Worm (Caenorhabditis elegans) whole organism, L3 larva: Measurements from ENCODE around the gene F19G12.1.
"Not testable (repeated sequence)": the region's sequence is repeated elsewhere in the genome, so short reads cannot be mapped to it uniquely, and the experiment has no call there.

Experiments used
- R02D3.7 ChIP-seq: fragments of 150-350 bp; optimal IDR thresholded peaks from 2 replicates; lab custom pipeline; 2014; ENCODE audit warnings: missing biosample characterization, missing genetic modification characterization
- aly-2 ChIP-seq: fragments of 150-350 bp; optimal IDR thresholded peaks from 2 replicates; lab custom pipeline; 2014; ENCODE audit warnings: missing biosample characterization, missing genetic modification characterization
- ama-1 ChIP-seq: fragments of 150-350 bp; optimal IDR thresholded peaks from 2 replicates; lab custom pipeline; 2018
- ceh-16 ChIP-seq: sonication (generic microtip); optimal IDR thresholded peaks from 2 replicates; lab custom pipeline; 2017; ENCODE audit warnings: missing biosample characterization, missing genetic modification characterization
- ceh-28 ChIP-seq: fragments of 150-350 bp; optimal IDR thresholded peaks from 2 replicates; lab custom pipeline; 2014; ENCODE audit warnings: missing biosample characterization, missing genetic modification reagents, missing genetic modification characterization
- ceh-82 ChIP-seq: fragments of 150-350 bp; optimal IDR thresholded peaks from 2 replicates; lab custom pipeline; 2014; ENCODE audit warnings: missing biosample characterization, missing genetic modification characterization
- daf-12 ChIP-seq: fragments of 150-350 bp; optimal IDR thresholded peaks from 2 replicates; lab custom pipeline; 2014; ENCODE audit warnings: missing biosample characterization, missing genetic modification reagents, missing genetic modification characterization
- egl-5 ChIP-seq: fragments of 150-350 bp; optimal IDR thresholded peaks from 2 replicates; lab custom pipeline; 2017; ENCODE audit warnings: missing biosample characterization, missing genetic modification reagents, missing genetic modification characterization, inconsistent platforms
- elt-2 ChIP-seq: sonication (generic microtip); optimal IDR thresholded peaks from 2 replicates; lab custom pipeline; 2016; ENCODE audit warnings: missing genetic modification reagents, mild to moderate bottlenecking, missing genetic modification characterization, missing compliant biosample characterization
- elt-3 ChIP-seq, 3 experiments: fragments of 150-350 bp in 1 of 3; sonication (generic microtip) in 2 of 3; optimal IDR thresholded peaks; 2 replicates in 2 of 3; 4 replicates in 1 of 3; lab custom pipeline; 2014 to 2017; ENCODE audit warnings: missing biosample characterization in 3 of 3, missing genetic modification characterization in 3 of 3
- eor-1 ChIP-seq, 2 experiments: fragments of 150-350 bp; optimal IDR thresholded peaks; 2 replicates each; lab custom pipeline; 2014 to 2018; ENCODE audit warnings: missing biosample characterization in 2 of 2, missing genetic modification characterization in 2 of 2
- fkh-2 ChIP-seq: fragments of 150-350 bp; optimal IDR thresholded peaks from 2 replicates; lab custom pipeline; 2014; ENCODE audit warnings: missing biosample characterization, missing genetic modification reagents, missing genetic modification characterization
- jun-1 ChIP-seq: fragments of 150-350 bp; optimal IDR thresholded peaks from 2 replicates; lab custom pipeline; 2014; ENCODE audit warnings: missing biosample characterization, missing genetic modification reagents, missing genetic modification characterization
- lin-15B ChIP-seq: fragments of 150-350 bp; optimal IDR thresholded peaks from 2 replicates; lab custom pipeline; 2014; ENCODE audit warnings: missing biosample characterization, missing genetic modification characterization
- lin-39 ChIP-seq: fragments of 150-350 bp; optimal IDR thresholded peaks from 2 replicates; lab custom pipeline; 2018; ENCODE audit warnings: missing biosample characterization, missing genetic modification reagents, missing genetic modification characterization
- mdl-1 ChIP-seq: fragments of 150-350 bp; optimal IDR thresholded peaks from 2 replicates; lab custom pipeline; 2014; ENCODE audit warnings: missing biosample characterization, missing genetic modification characterization
- mml-1 ChIP-seq: fragments of 150-350 bp; sonication (generic microtip); optimal IDR thresholded peaks from 3 replicates; lab custom pipeline; 2014; ENCODE audit warnings: missing biosample characterization, missing genetic modification characterization
- nfya-1 ChIP-seq: sonication (generic microtip); optimal IDR thresholded peaks from 2 replicates; lab custom pipeline; 2017; ENCODE audit warnings: missing genetic modification characterization, mild to moderate bottlenecking, missing compliant biosample characterization, antibody characterized with exemption, moderate library complexity; ENCODE audit not compliant: insufficient read depth
- nhr-11 ChIP-seq: fragments of 150-350 bp; optimal IDR thresholded peaks from 2 replicates; lab custom pipeline; 2014; ENCODE audit warnings: missing biosample characterization, missing genetic modification characterization
- nhr-12 ChIP-seq: fragments of 150-350 bp; optimal IDR thresholded peaks from 2 replicates; lab custom pipeline; 2014; ENCODE audit warnings: missing biosample characterization, missing genetic modification characterization
- nhr-23 ChIP-seq: fragments of 150-350 bp; optimal IDR thresholded peaks from 2 replicates; lab custom pipeline; 2014; ENCODE audit warnings: missing biosample characterization, missing genetic modification reagents, missing genetic modification characterization
- nhr-25 ChIP-seq: sonication (generic microtip); optimal IDR thresholded peaks from 2 replicates; lab custom pipeline; 2017; ENCODE audit warnings: missing biosample characterization, missing genetic modification characterization
- nhr-28 ChIP-seq: fragments of 150-350 bp; optimal IDR thresholded peaks from 2 replicates; lab custom pipeline; 2014; ENCODE audit warnings: missing biosample characterization, missing genetic modification characterization
- nhr-43 ChIP-seq: sonication (generic microtip); optimal IDR thresholded peaks from 2 replicates; lab custom pipeline; 2016; ENCODE audit warnings: mild to moderate bottlenecking, missing genetic modification characterization, missing compliant biosample characterization; ENCODE audit not compliant: poor library complexity, severe bottlenecking
- nhr-67 ChIP-seq: fragments of 150-350 bp; optimal IDR thresholded peaks from 2 replicates; lab custom pipeline; 2014; ENCODE audit warnings: missing biosample characterization, missing genetic modification characterization
- nhr-76 ChIP-seq: fragments of 150-350 bp; sonication (generic microtip); optimal IDR thresholded peaks from 5 replicates; lab custom pipeline; 2014; ENCODE audit warnings: missing biosample characterization, missing genetic modification characterization
- nhr-77 ChIP-seq: fragments of 150-350 bp; optimal IDR thresholded peaks from 2 replicates; lab custom pipeline; 2014; ENCODE audit warnings: missing biosample characterization, missing genetic modification characterization
- pha-4 ChIP-seq: fragments of 150-350 bp; optimal IDR thresholded peaks from 2 replicates; lab custom pipeline; 2014; ENCODE audit warnings: missing biosample characterization, missing genetic modification reagents, missing genetic modification characterization
- pqm-1 ChIP-seq: fragments of 150-350 bp; optimal IDR thresholded peaks from 2 replicates; lab custom pipeline; 2017; ENCODE audit warnings: missing biosample characterization, missing genetic modification characterization, inconsistent platforms
- skn-1 ChIP-seq: fragments of 150-350 bp; optimal IDR thresholded peaks from 2 replicates; lab custom pipeline; 2014; ENCODE audit warnings: missing biosample characterization, missing genetic modification characterization
- snpc-4 ChIP-seq: fragments of 150-350 bp; optimal IDR thresholded peaks from 2 replicates; lab custom pipeline; 2014; ENCODE audit warnings: missing biosample characterization, missing genetic modification characterization
- tbx-2 ChIP-seq: sonication (generic microtip); optimal IDR thresholded peaks from 2 replicates; lab custom pipeline; 2016; ENCODE audit warnings: mild to moderate bottlenecking, missing genetic modification characterization, missing compliant biosample characterization
- unc-39 ChIP-seq: sonication (generic microtip); optimal IDR thresholded peaks from 4 replicates; lab custom pipeline; 2017; ENCODE audit warnings: missing biosample characterization, missing genetic modification characterization
- unc-62 ChIP-seq: fragments of 150-350 bp; sonication (generic microtip); optimal IDR thresholded peaks from 4 replicates; lab custom pipeline; 2014; ENCODE audit warnings: missing biosample characterization, missing genetic modification reagents, missing genetic modification characterization
- zag-1 ChIP-seq: fragments of 150-350 bp; optimal IDR thresholded peaks from 2 replicates; lab custom pipeline; 2014; ENCODE audit warnings: missing biosample characterization, missing genetic modification characterization
- ztf-11 ChIP-seq: fragments of 150-350 bp; optimal IDR thresholded peaks from 2 replicates; lab custom pipeline; 2014; ENCODE audit warnings: missing biosample characterization, missing genetic modification characterization
- ztf-4 ChIP-seq: fragments of 150-350 bp; optimal IDR thresholded peaks from 2 replicates; lab custom pipeline; 2014; ENCODE audit warnings: missing biosample characterization, missing genetic modification characterization

F19G12.1 gene

ce11 chrX:1430707-1431106 lies at the start of gene F19G12.1:
F19G12.1 (plus strand) TSS chrX:1431007.
- TF ChIP-seq nhr-76 (tag; lab: Kevin White, UChicago); zag-1; nhr-43 (tag; lab: Kevin White, UChicago): not testable (repeated sequence)

- TF ChIP-seq pha-4 (tag; lab: Kevin White, UChicago) (no peak), unc-62 (GFP tag; lab: Kevin White, UChicago) (no peak), ceh-82 (tag; lab: Kevin White, UChicago) (no peak), R02D3.7 (no peak), pqm-1 (tag; lab: Kevin White, UChicago) (no peak), lin-39 (no peak), tbx-2 (tag; lab: Kevin White, UChicago) (no peak), mml-1 (no peak), snpc-4 (tag; lab: Kevin White, UChicago) (no peak), nhr-28 (no peak), elt-3 (tag; optimal IDR thresholded peaks at IDR 0.05; lab: Kevin White, UChicago) (no peak), lin-15B (tag; lab: Kevin White, UChicago) (no peak), elt-2 (tag; lab: Kevin White, UChicago) (no peak), nhr-25 (tag; lab: Kevin White, UChicago) (no peak), jun-1 (tag; lab: Kevin White, UChicago) (no peak), ztf-11 (tag; lab: Kevin White, UChicago) (no peak), ama-1 (lab: Kevin White, UChicago) (no peak)
These were observed 49.2 kb upstream of the F19G12.1 start, which contains the start of gene F56C3.10 for ce11 chrX:1381565-1381964. F56C3.10 (minus strand) TSS chrX:1381665.

- no peak for TF ChIP-seq nhr-23
- TF ChIP-seq jun-1 (tag; lab: Kevin White, UChicago) = no peak
- no peak for TF ChIP-seq pqm-1 (tag; lab: Kevin White, UChicago)
- no peak for TF ChIP-seq unc-39 (tag; lab: Kevin White, UChicago)
- TF ChIP-seq, all 47 proteins: peak for 0
These were observed 47.3 kb upstream of the F19G12.1 start for ce11 chrX:1383546-1383945.

ce11 chrX:1384538-1384937 lies 46.3 kb upstream of the F19G12.1 start, which contains the start of gene F56C3.8:
F56C3.8 (minus strand) TSS chrX:1384638.
- TF ChIP-seq unc-62 (GFP tag; lab: Kevin White, UChicago) (no peak), ztf-4 (tag; lab: Kevin White, UChicago) (no peak), ztf-11 (tag; lab: Kevin White, UChicago) (no peak), R02D3.7 (no peak), ceh-16 (no peak), nhr-11 (tag; lab: Kevin White, UChicago) (no peak), mml-1 (no peak), tbx-2 (tag; lab: Kevin White, UChicago) (no peak), nhr-77 (tag; lab: Kevin White, UChicago) (no peak), daf-12 (tag; lab: Kevin White, UChicago) (no peak), pqm-1 (tag; lab: Kevin White, UChicago) (no peak), ceh-28 (tag; lab: Kevin White, UChicago) (no peak)

ce11 chrX:1386893-1387367 lies 43.9 kb upstream of the F19G12.1 start, which contains the start of gene F56C3.1:
F56C3.1 (plus strand) TSS chrX:1387317.
- TF ChIP-seq daf-12 (tag; lab: Kevin White, UChicago) (no peak), egl-5 (no peak), unc-39 (tag; lab: Kevin White, UChicago) (no peak), nhr-76 (tag; lab: Kevin White, UChicago) (no peak), elt-2 (tag; lab: Kevin White, UChicago) (peak; percentile 6), pha-4 (tag; lab: Kevin White, UChicago) (no peak)

ce11 chrX:1389382-1389983 lies 41.3 kb upstream of the F19G12.1 start:
- peak; percentile 1 for TF ChIP-seq daf-12 (tag; lab: Kevin White, UChicago)
- peak; percentile 66 for TF ChIP-seq pha-4 (tag; lab: Kevin White, UChicago)
- peak; percentile 98 for TF ChIP-seq nhr-43 (tag; lab: Kevin White, UChicago)
- TF ChIP-seq nhr-76 (tag; lab: Kevin White, UChicago) = peak; percentile 85
- TF ChIP-seq zag-1 = no peak
- TF ChIP-seq nhr-67 (tag; lab: Kevin White, UChicago) = no peak
- peak; percentile 98 for TF ChIP-seq jun-1 (tag; lab: Kevin White, UChicago)
- TF ChIP-seq aly-2 (tag; lab: Kevin White, UChicago) = peak; percentile 57
- TF ChIP-seq nhr-11 (tag; lab: Kevin White, UChicago) = peak; percentile 88
- TF ChIP-seq mdl-1 (tag; lab: Kevin White, UChicago) = peak; percentile 34
- no peak for TF ChIP-seq ceh-16
- peak; percentile 70 for TF ChIP-seq nfya-1
- TF ChIP-seq ama-1 (lab: Kevin White, UChicago) = no peak
- peak; percentile 39 for TF ChIP-seq pqm-1 (tag; lab: Kevin White, UChicago)
- TF ChIP-seq skn-1 (tag; lab: Kevin White, UChicago) = peak; percentile 92
- no peak for TF ChIP-seq ztf-4 (tag; lab: Kevin White, UChicago)
- TF ChIP-seq lin-39 = peak; percentile 12
- TF ChIP-seq nhr-77 (tag; lab: Kevin White, UChicago) = peak; percentile 92
- no peak for TF ChIP-seq nhr-12
- no peak for TF ChIP-seq eor-1 (tag; optimal IDR thresholded peaks at IDR 0.05; lab: Kevin White, UChicago)
- peak; percentile 79 for TF ChIP-seq nhr-25 (tag; lab: Kevin White, UChicago)
- TF ChIP-seq unc-62 (GFP tag; lab: Kevin White, UChicago) = peak; percentile 66
- TF ChIP-seq mml-1 = no peak
- TF ChIP-seq egl-5 = peak; percentile 46
- TF ChIP-seq fkh-2 = peak; percentile 31
